Fruit fly (Drosophila melanogaster) whole organism, embryonic: ENCODE results near the gene CG12016.

ENCODE experiments used
- Bgb ChIP-seq: fragments of 200-800 bp; sonication (Bioruptor generic); IDR thresholded peaks from 2 replicates; pipeline ENCODE4 v1.3.6; 2022; ENCODE audit warnings: missing biosample characterization, missing genetic modification characterization; ENCODE audit not compliant: partially characterized antibody
- BtbVII ChIP-seq: fragments of 200-800 bp; sonication (Bioruptor generic); optimal IDR thresholded peaks from 3 replicates; lab custom pipeline; 2017; ENCODE audit warnings: missing biosample characterization, mild to moderate bottlenecking, missing genetic modification characterization
- C15 ChIP-seq: fragments of 200-800 bp; sonication (Bioruptor generic); IDR thresholded peaks from 3 replicates; pipeline ENCODE4 v1.3.6; 2022; ENCODE audit warnings: missing biosample characterization, missing genetic modification characterization
- CG10462 ChIP-seq: fragments of 200-800 bp; sonication (Bioruptor generic); optimal IDR thresholded peaks from 2 replicates; lab custom pipeline; 2016; ENCODE audit warnings: missing biosample characterization, missing genetic modification characterization
- CG10543 ChIP-seq: fragments of 200-800 bp; sonication (Bioruptor generic); optimal IDR thresholded peaks from 3 replicates; lab custom pipeline; 2017; ENCODE audit warnings: missing biosample characterization, mild to moderate bottlenecking, missing genetic modification characterization, moderate library complexity
- CG12155 ChIP-seq: fragments of 200-800 bp; sonication (Bioruptor generic); optimal IDR thresholded peaks from 3 replicates; lab custom pipeline; 2016; ENCODE audit warnings: missing biosample characterization, missing genetic modification characterization
- CG13296 ChIP-seq: fragments of 200-800 bp; sonication (Bioruptor generic); optimal IDR thresholded peaks from 3 replicates; lab custom pipeline; 2018; ENCODE audit warnings: missing biosample characterization, mild to moderate bottlenecking, missing genetic modification characterization
- CG1647 ChIP-seq: fragments of 200-800 bp; sonication (Bioruptor generic); optimal IDR thresholded peaks from 3 replicates; lab custom pipeline; 2016; ENCODE audit warnings: missing biosample characterization, missing genetic modification characterization
- CG17186 ChIP-seq: fragments of 200-800 bp; sonication (Bioruptor generic); optimal IDR thresholded peaks from 3 replicates; lab custom pipeline; 2017; ENCODE audit warnings: missing biosample characterization, missing genetic modification reagents, missing genetic modification characterization
- CG17385 ChIP-seq: fragments of 200-800 bp; sonication (Bioruptor generic); optimal IDR thresholded peaks from 3 replicates; lab custom pipeline; 2018; ENCODE audit warnings: missing biosample characterization, mild to moderate bottlenecking, missing genetic modification characterization
- CG1832 ChIP-seq: fragments of 200-800 bp; sonication (Bioruptor generic); optimal IDR thresholded peaks from 2 replicates; lab custom pipeline; 2017; ENCODE audit warnings: missing biosample characterization, mild to moderate bottlenecking, missing genetic modification characterization, inconsistent platforms
- CG18476 ChIP-seq: fragments of 200-800 bp; sonication (Bioruptor generic); optimal IDR thresholded peaks from 2 replicates; lab custom pipeline; 2016; ENCODE audit warnings: missing biosample characterization, mild to moderate bottlenecking, missing genetic modification characterization
- CG2129 ChIP-seq: fragments of 200-800 bp; sonication (Bioruptor generic); IDR thresholded peaks from 2 replicates; pipeline ENCODE4 v1.3.6; 2022; ENCODE audit warnings: missing biosample characterization, missing genetic modification characterization; ENCODE audit not compliant: partially characterized antibody
- CG2199 ChIP-seq: fragments of 200-800 bp; sonication (Bioruptor generic); IDR thresholded peaks from 3 replicates; pipeline ENCODE4 v1.3.6; 2022; ENCODE audit warnings: missing biosample characterization, missing genetic modification characterization
- CG31365 ChIP-seq: fragments of 200-800 bp; sonication (Bioruptor generic); optimal IDR thresholded peaks from 2 replicates; lab custom pipeline; 2018; ENCODE audit warnings: missing biosample characterization, mild to moderate bottlenecking, missing genetic modification characterization
- CG4617 ChIP-seq: fragments of 200-800 bp; sonication (Bioruptor generic); optimal IDR thresholded peaks from 3 replicates; lab custom pipeline; 2016; ENCODE audit warnings: missing biosample characterization, missing genetic modification characterization, borderline replicate concordance
- CG4707 ChIP-seq: fragments of 200-800 bp; sonication (Bioruptor generic); optimal IDR thresholded peaks from 2 replicates; lab custom pipeline; 2018; ENCODE audit warnings: missing biosample characterization, mild to moderate bottlenecking, missing genetic modification characterization, moderate library complexity
- CG5180 ChIP-seq: fragments of 200-800 bp; sonication (Bioruptor generic); optimal IDR thresholded peaks from 3 replicates; lab custom pipeline; 2017; ENCODE audit warnings: missing biosample characterization, missing genetic modification characterization, mild to moderate bottlenecking, moderate library complexity, missing genetic modification reagents
- CG7271 ChIP-seq: fragments of 200-800 bp; sonication (Bioruptor generic); optimal IDR thresholded peaks from 2 replicates; lab custom pipeline; 2018; ENCODE audit warnings: missing biosample characterization, mild to moderate bottlenecking, missing genetic modification characterization, moderate library complexity
- CG8281 ChIP-seq: fragments of 200-800 bp; sonication (Bioruptor generic); optimal IDR thresholded peaks from 2 replicates; lab custom pipeline; 2018; ENCODE audit warnings: missing biosample characterization, mild to moderate bottlenecking, missing genetic modification characterization, moderate library complexity
- CG8290 ChIP-seq, 3 experiments: fragments of 200-800 bp; sonication (Bioruptor generic); optimal IDR thresholded peaks; 2 replicates each; lab custom pipeline; 2016 to 2019; ENCODE audit warnings: missing biosample characterization in 3 of 3, missing genetic modification characterization in 3 of 3, mild to moderate bottlenecking in 2 of 3, moderate library complexity in 1 of 3
- CG8944 ChIP-seq: fragments of 200-800 bp; sonication (Bioruptor generic); optimal IDR thresholded peaks from 3 replicates; lab custom pipeline; 2016; ENCODE audit warnings: missing biosample characterization, missing genetic modification characterization
- CG9932 ChIP-seq: fragments of 200-800 bp; sonication (Bioruptor generic); IDR thresholded peaks from 2 replicates; pipeline ENCODE4 v1.3.6; 2022; ENCODE audit warnings: missing biosample characterization, missing genetic modification characterization
- D ChIP-seq, 2 experiments: fragments of 200-800 bp in 1 of 2; fragments of >200 bp in 1 of 2; sonication (Bioruptor generic) in 1 of 2; optimal IDR thresholded peaks; 2 replicates in 1 of 2; 3 replicates in 1 of 2; lab custom pipeline; 2017; ENCODE audit warnings: mild to moderate bottlenecking in 1 of 2, missing biosample characterization in 1 of 2, missing genetic modification characterization in 1 of 2, missing genetic modification reagents in 1 of 2
- Dek ChIP-seq: fragments of 200-800 bp; sonication (Bioruptor generic); optimal IDR thresholded peaks from 3 replicates; lab custom pipeline; 2019; ENCODE audit warnings: missing biosample characterization, mild to moderate bottlenecking, missing genetic modification characterization, moderate library complexity
- Dfd ChIP-seq, 2 experiments: fragments of >200 bp; optimal IDR thresholded peaks; 2 replicates each; lab custom pipeline; 2017; ENCODE audit warnings: missing biosample characterization in 2 of 2, missing genetic modification characterization in 2 of 2
- Eip74EF ChIP-seq, 2 experiments: fragments of 200-800 bp in 1 of 2; fragments of >200 bp in 1 of 2; sonication (Bioruptor generic) in 1 of 2; optimal IDR thresholded peaks; 2 replicates each; lab custom pipeline; 2017 to 2019; ENCODE audit warnings: missing biosample characterization in 2 of 2, missing genetic modification characterization in 2 of 2, mild to moderate bottlenecking in 1 of 2, moderate library complexity in 1 of 2
- Fer2 ChIP-seq: fragments of 200-800 bp; sonication (Bioruptor generic); optimal IDR thresholded peaks from 2 replicates; lab custom pipeline; 2018; ENCODE audit warnings: missing biosample characterization, mild to moderate bottlenecking, missing genetic modification characterization, moderate library complexity
- HLH3B ChIP-seq: fragments of 200-800 bp; sonication (Bioruptor generic); IDR thresholded peaks from 2 replicates; pipeline ENCODE4 v1.3.6; 2022; ENCODE audit warnings: missing biosample characterization, missing genetic modification characterization
- Hey ChIP-seq: fragments of 200-800 bp; sonication (Bioruptor generic); optimal IDR thresholded peaks from 3 replicates; lab custom pipeline; 2018; ENCODE audit warnings: missing biosample characterization, mild to moderate bottlenecking, missing genetic modification characterization
- Hmr ChIP-seq: fragments of 200-800 bp; sonication (Bioruptor generic); optimal IDR thresholded peaks from 3 replicates; lab custom pipeline; 2017; ENCODE audit warnings: mild to moderate bottlenecking, missing biosample characterization, missing genetic modification reagents, missing genetic modification characterization
- Nf-YA ChIP-seq: fragments of 200-800 bp; sonication (Bioruptor generic); IDR thresholded peaks from 2 replicates; pipeline ENCODE4 v1.3.6; 2022; ENCODE audit warnings: missing biosample characterization, missing genetic modification characterization
- Opbp ChIP-seq: fragments of 200-800 bp; sonication (Bioruptor generic); IDR thresholded peaks from 3 replicates; pipeline ENCODE4 v1.3.6; 2022; ENCODE audit warnings: missing biosample characterization, missing genetic modification characterization; ENCODE audit not compliant: partially characterized antibody
- Sin3A ChIP-seq: fragments of >200 bp; optimal IDR thresholded peaks from 2 replicates; lab custom pipeline; 2018
- Trl ChIP-seq, 3 experiments: fragments of >200 bp in 2 of 3; fragments of 200-800 bp in 1 of 3; sonication (Bioruptor generic) in 1 of 3; optimal IDR thresholded peaks; 2 replicates in 1 of 3; 3 replicates in 2 of 3; lab custom pipeline; 2016 to 2017; ENCODE audit warnings: missing biosample characterization in 1 of 3, missing genetic modification characterization in 1 of 3
- al ChIP-seq: fragments of 200-800 bp; sonication (Bioruptor generic); IDR thresholded peaks from 2 replicates; pipeline ENCODE4 v1.3.6; 2022; ENCODE audit warnings: missing biosample characterization, missing genetic modification characterization
- emc ChIP-seq: fragments of 200-800 bp; sonication (Bioruptor generic); optimal IDR thresholded peaks from 2 replicates; lab custom pipeline; 2016; ENCODE audit warnings: missing biosample characterization, missing genetic modification characterization
- fd64A ChIP-seq: fragments of 200-800 bp; sonication (Bioruptor generic); optimal IDR thresholded peaks from 3 replicates; lab custom pipeline; 2018; ENCODE audit warnings: missing biosample characterization, mild to moderate bottlenecking, missing genetic modification characterization
- gsb-n ChIP-seq: fragments of 200-800 bp; sonication (Bioruptor generic); optimal IDR thresholded peaks from 3 replicates; lab custom pipeline; 2018; ENCODE audit warnings: missing biosample characterization, mild to moderate bottlenecking, missing genetic modification characterization
- hb ChIP-seq: fragments of 200-800 bp; sonication (Bioruptor generic); IDR thresholded peaks from 3 replicates; pipeline ENCODE4 v1.3.6; 2022; ENCODE audit warnings: missing biosample characterization, missing genetic modification characterization; ENCODE audit not compliant: partially characterized antibody
- klu ChIP-seq: fragments of 200-800 bp; sonication (Bioruptor generic); IDR thresholded peaks from 2 replicates; pipeline ENCODE4 v1.3.6; 2022; ENCODE audit warnings: missing biosample characterization, missing genetic modification characterization
- pita ChIP-seq: fragments of 200-800 bp; sonication (Bioruptor generic); optimal IDR thresholded peaks from 2 replicates; lab custom pipeline; 2017; ENCODE audit warnings: missing biosample characterization, mild to moderate bottlenecking, missing genetic modification characterization
- pros ChIP-seq: fragments of 200-800 bp; sonication (Bioruptor generic); optimal IDR thresholded peaks from 3 replicates; lab custom pipeline; 2019; ENCODE audit warnings: missing biosample characterization, mild to moderate bottlenecking, missing genetic modification characterization, moderate library complexity
- repo ChIP-seq: fragments of 200-800 bp; sonication (Bioruptor generic); optimal IDR thresholded peaks from 2 replicates; lab custom pipeline; 2016; ENCODE audit warnings: missing biosample characterization, missing genetic modification characterization
- sc ChIP-seq, 3 experiments: fragments of >200 bp in 2 of 3; fragments of 200-800 bp in 1 of 3; sonication (Bioruptor generic) in 1 of 3; optimal IDR thresholded peaks; 2 replicates in 2 of 3; 3 replicates in 1 of 3; lab custom pipeline; 2017; ENCODE audit warnings: mild to moderate bottlenecking in 1 of 3, missing biosample characterization in 1 of 3, missing genetic modification characterization in 1 of 3, missing genetic modification reagents in 1 of 3
- scrt ChIP-seq: fragments of 200-800 bp; sonication (Bioruptor generic); optimal IDR thresholded peaks from 2 replicates; lab custom pipeline; 2018; ENCODE audit warnings: missing biosample characterization, mild to moderate bottlenecking, missing genetic modification characterization, moderate library complexity
- seq ChIP-seq: fragments of 200-800 bp; sonication (Bioruptor generic); IDR thresholded peaks from 2 replicates; pipeline ENCODE4 v1.3.6; 2022; ENCODE audit warnings: missing biosample characterization, missing genetic modification characterization
- trh ChIP-seq: fragments of 200-800 bp; sonication (Bioruptor generic); optimal IDR thresholded peaks from 2 replicates; lab custom pipeline; 2016; ENCODE audit warnings: missing biosample characterization, missing genetic modification characterization

CG12016 gene

DNA sequence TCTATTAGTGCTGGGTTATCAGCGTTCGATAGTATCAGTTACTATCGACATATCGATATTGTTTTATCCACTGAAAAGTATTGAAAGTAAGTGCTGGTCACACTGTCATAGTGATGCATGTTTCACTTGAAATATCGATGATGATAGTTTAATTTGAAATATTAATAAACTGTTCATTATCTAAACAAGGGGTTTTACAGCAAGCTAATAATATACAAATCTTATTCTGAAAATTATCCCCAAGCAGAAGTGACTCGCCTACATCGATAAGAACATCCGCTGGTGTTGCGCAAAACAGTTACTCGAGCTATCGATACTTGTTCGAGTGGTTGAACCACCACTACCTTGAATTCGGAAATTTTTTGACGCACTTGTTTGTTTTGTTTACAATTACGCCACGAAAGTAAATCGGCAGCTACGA lies at the start of gene CG12016, which contains the start of the genes PIG-C and Dpm2 (continued):
- peak; percentile 32 for TF ChIP-seq CG8281 (tag; lab: Kevin White, UChicago)
- TF ChIP-seq D (optimal IDR thresholded peaks at IDR 0.05; lab: Kevin White, UChicago): no peak
- peak; percentile 39 for TF ChIP-seq D (GFP tag; optimal IDR thresholded peaks at IDR 0.05; lab: Kevin White, UChicago)
- TF ChIP-seq CG10543 (GFP tag; lab: Kevin White, UChicago): peak; percentile 76
- TF ChIP-seq CG1647 (GFP tag; lab: Kevin White, UChicago): peak; percentile 63
- peak; percentile 96 for TF ChIP-seq Opbp (GFP tag; lab: Robert Waterston, UW)
- TF ChIP-seq Trl (optimal IDR thresholded peaks at IDR 0.05; lab: Kevin White, UChicago): no peak
- peak; percentile 78 for TF ChIP-seq Trl (GFP tag; optimal IDR thresholded peaks at IDR 0.05; lab: Kevin White, UChicago)
- TF ChIP-seq CG9932 (GFP tag; lab: Robert Waterston, UW): peak; percentile 92
- no peak for TF ChIP-seq Dfd (GFP tag; optimal IDR thresholded peaks at IDR 0.05; lab: Kevin White, UChicago)
- peak; percentile 61; the same call in 1 of the 2 replicates for TF ChIP-seq al (GFP tag; lab: Robert Waterston, UW)
- no peak for TF ChIP-seq Hey (tag; lab: Kevin White, UChicago)
- TF ChIP-seq CG17186 (GFP tag; lab: Kevin White, UChicago): peak; percentile 81
- no peak for TF ChIP-seq pros
- TF ChIP-seq scrt (GFP tag; lab: Kevin White, UChicago): no peak
- TF ChIP-seq pita (GFP tag; lab: Kevin White, UChicago): no peak
- no peak for TF ChIP-seq Hmr (GFP tag; lab: Kevin White, UChicago)
- TF ChIP-seq CG4707 (GFP tag; lab: Kevin White, UChicago): no peak
- TF ChIP-seq CG13296: peak; percentile 47
- TF ChIP-seq Bgb: peak; percentile 97
- TF ChIP-seq klu: peak; percentile 54; the same call in 1 of the 2 replicates
- peak; percentile 85 for TF ChIP-seq CG4617 (GFP tag; lab: Kevin White, UChicago)
- peak; percentile 70 for TF ChIP-seq CG8944 (GFP tag; lab: Kevin White, UChicago)
- peak; percentile 72 for TF ChIP-seq CG12155 (GFP tag; lab: Kevin White, UChicago)
- TF ChIP-seq BtbVII (GFP tag; lab: Kevin White, UChicago): no peak
- TF ChIP-seq CG7271: no peak
- TF ChIP-seq hb: peak; percentile 96
- TF ChIP-seq Eip74EF (GFP tag; optimal IDR thresholded peaks at IDR 0.05; lab: Kevin White, UChicago): no peak
- TF ChIP-seq CG1832: no peak
- TF ChIP-seq CG18476 (GFP tag; lab: Kevin White, UChicago): peak; percentile 58
- no peak for TF ChIP-seq CG2199
- no peak for TF ChIP-seq CG5180 (GFP tag; lab: Kevin White, UChicago)
- 0 out of 3 replicates have a peak, but pooled peaks have one; percentile 50 for TF ChIP-seq C15
- TF ChIP-seq Fer2 (tag; lab: Kevin White, UChicago): peak; percentile 62
- TF ChIP-seq Dek (tag; lab: Kevin White, UChicago): peak; percentile 49
- no peak for TF ChIP-seq sc (optimal IDR thresholded peaks at IDR 0.05; lab: Kevin White, UChicago)
- no peak for TF ChIP-seq sc (GFP tag; optimal IDR thresholded peaks at IDR 0.05; lab: Kevin White, UChicago)
- peak; percentile 49 for TF ChIP-seq CG10462 (GFP tag; lab: Kevin White, UChicago)
- no peak for TF ChIP-seq CG17385
- TF ChIP-seq Nf-YA (GFP tag; lab: Robert Waterston, UW): 0 out of 2 replicates have a peak, but pooled peaks have one; percentile 6
- no peak for TF ChIP-seq seq (GFP tag; lab: Robert Waterston, UW)
- TF ChIP-seq trh: peak; percentile 28
- peak; percentile 58; the same call in 1 of the 2 replicates for TF ChIP-seq HLH3B
- no peak for TF ChIP-seq gsb-n (tag; lab: Kevin White, UChicago)
- no peak for TF ChIP-seq fd64A (GFP tag; lab: Kevin White, UChicago)
- peak; percentile 77 for TF ChIP-seq Sin3A (lab: Kevin White, UChicago)
- TF ChIP-seq emc (GFP tag; lab: Kevin White, UChicago): no peak
- TF ChIP-seq repo (GFP tag; lab: Kevin White, UChicago): peak; percentile 52
- TF ChIP-seq CG8290 (GFP tag; optimal IDR thresholded peaks at IDR 0.05; lab: Kevin White, UChicago): peak; percentile 68
- no peak for TF ChIP-seq CG8290 (tag; optimal IDR thresholded peaks at IDR 0.05; lab: Kevin White, UChicago)
- no peak for TF ChIP-seq CG31365 (tag; lab: Kevin White, UChicago)
- TF ChIP-seq CG2129 (GFP tag; lab: Robert Waterston, UW): peak; percentile 95
